Worm (Caenorhabditis elegans) whole organism, L2 larva: ENCODE measurements around the gene F44G4.6.

Experiments
- C34F6.9 ChIP-seq: fragments of 150-350 bp; optimal IDR thresholded peaks from 2 replicates; lab custom pipeline; 2014; ENCODE audit warnings: missing biosample characterization, missing genetic modification characterization
- Y55F3AM.14 ChIP-seq: fragments of 200-800 bp; sonication (Bioruptor generic); optimal IDR thresholded peaks from 2 replicates; lab custom pipeline; 2018; ENCODE audit warnings: mild to moderate bottlenecking, missing genetic modification characterization, missing compliant biosample characterization
- dmd-4 ChIP-seq: sonication (generic microtip); optimal IDR thresholded peaks from 2 replicates; lab custom pipeline; 2017; ENCODE audit warnings: missing biosample characterization, missing genetic modification characterization
- gmeb-1 ChIP-seq: fragments of 150-350 bp; optimal IDR thresholded peaks from 2 replicates; lab custom pipeline; 2014; ENCODE audit warnings: missing biosample characterization, missing genetic modification characterization
- nhr-11 ChIP-seq: fragments of 150-350 bp; optimal IDR thresholded peaks from 2 replicates; lab custom pipeline; 2014; ENCODE audit warnings: missing biosample characterization, missing genetic modification characterization
- nhr-23 ChIP-seq: fragments of 150-350 bp; optimal IDR thresholded peaks from 2 replicates; lab custom pipeline; 2014; ENCODE audit warnings: missing biosample characterization, missing genetic modification reagents, missing genetic modification characterization
- zag-1 ChIP-seq: fragments of 150-350 bp; optimal IDR thresholded peaks from 2 replicates; lab custom pipeline; 2014; ENCODE audit warnings: missing biosample characterization, missing genetic modification characterization

DNA sequence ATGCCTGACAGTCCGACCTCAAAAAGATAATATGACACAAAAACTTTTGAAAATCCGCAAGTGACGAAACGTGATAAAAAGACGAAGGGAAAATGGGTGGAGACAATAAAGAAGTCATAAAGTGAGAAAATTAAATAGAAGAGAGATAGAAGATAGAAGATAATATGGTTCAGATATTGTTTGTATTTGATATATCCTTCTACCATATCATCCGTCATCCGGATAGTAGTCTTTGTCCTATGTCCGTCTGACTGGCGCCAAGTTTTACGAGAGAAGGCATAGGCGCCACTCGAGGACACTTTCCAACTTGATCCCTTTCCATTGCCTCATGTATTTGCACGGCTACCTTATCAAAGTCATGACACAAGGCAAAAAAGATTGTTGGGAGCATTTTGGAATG is 30.3 kb upstream of the F44G4.6 start:
- TF ChIP-seq nhr-23 (tag; lab: Kevin White, UChicago) (no peak), C34F6.9 (tag; lab: Kevin White, UChicago) (no peak), nhr-11 (tag; lab: Kevin White, UChicago) (no peak), zag-1 (tag; lab: Kevin White, UChicago) (no peak), gmeb-1 (tag; lab: Kevin White, UChicago) (no peak), Y55F3AM.14 (GFP tag; lab: Kevin White, UChicago) (no peak), dmd-4 (tag; lab: Kevin White, UChicago) (no peak)
